Worm (Caenorhabditis elegans) whole organism, young adult: Measurements from ENCODE around the gene irld-36.

Experiments
- F33H1.4 ChIP-seq: fragments of 200-800 bp; sonication (Bioruptor generic); IDR thresholded peaks from 2 replicates; pipeline ENCODE4 v1.3.6; 2022; ENCODE audit warnings: missing genetic modification reagents, missing genetic modification characterization, missing compliant biosample characterization
- K12H6.12 ChIP-seq: fragments of 200-800 bp; sonication (Bioruptor generic); optimal IDR thresholded peaks from 2 replicates; lab custom pipeline; 2018; ENCODE audit warnings: mild to moderate bottlenecking, missing genetic modification characterization, missing compliant biosample characterization
- Y56A3A.18 ChIP-seq: fragments of 200-800 bp; sonication (Bioruptor generic); IDR thresholded peaks from 2 replicates; pipeline ENCODE4 v1.3.6; 2022; ENCODE audit warnings: missing genetic modification reagents, missing genetic modification characterization, missing compliant biosample characterization
- akir-1 ChIP-seq: fragments of 200-800 bp; sonication (Bioruptor generic); optimal IDR thresholded peaks from 2 replicates; lab custom pipeline; 2018; ENCODE audit warnings: mild to moderate bottlenecking, missing genetic modification characterization, moderate library complexity, missing compliant biosample characterization
- ets-4 ChIP-seq: fragments of 200-800 bp; sonication (Bioruptor generic); optimal IDR thresholded peaks from 2 replicates; lab custom pipeline; 2018; ENCODE audit warnings: mild to moderate bottlenecking, missing genetic modification characterization, missing compliant biosample characterization
- hlh-12 ChIP-seq: sonication (generic microtip); optimal IDR thresholded peaks from 2 replicates; lab custom pipeline; 2016; ENCODE audit warnings: missing genetic modification characterization, missing compliant biosample characterization
- lsy-27 ChIP-seq: sonication (generic microtip); optimal IDR thresholded peaks from 2 replicates; lab custom pipeline; 2017; ENCODE audit warnings: missing genetic modification characterization, mild to moderate bottlenecking, missing compliant biosample characterization, antibody characterized with exemption, missing genotype, borderline replicate concordance; ENCODE audit not compliant: insufficient read depth
- tlf-1 ChIP-seq: fragments of 200-800 bp; sonication (Bioruptor generic); optimal IDR thresholded peaks from 2 replicates; lab custom pipeline; 2018; ENCODE audit warnings: mild to moderate bottlenecking, missing genetic modification characterization, missing compliant biosample characterization
- unc-130 ChIP-seq: sonication (generic microtip); optimal IDR thresholded peaks from 2 replicates; lab custom pipeline; 2016; ENCODE audit warnings: missing genetic modification reagents, missing genetic modification characterization, missing compliant biosample characterization
- zim-3 ChIP-seq: sonication (generic microtip); optimal IDR thresholded peaks from 2 replicates; lab custom pipeline; 2017; ENCODE audit warnings: mild to moderate bottlenecking, missing genetic modification characterization, moderate library complexity, missing compliant biosample characterization

ce11 chrII:1650502-1650901, 28.7 kb upstream of the irld-36 start, which contains the start of gene fbxb-20:
- TF ChIP-seq tlf-1 (GFP tag; lab: Kevin White, UChicago) = no peak
- no peak for TF ChIP-seq zim-3 (tag; lab: Kevin White, UChicago)
- no peak for TF ChIP-seq K12H6.12 (tag; lab: Kevin White, UChicago)
- TF ChIP-seq Y56A3A.18 = no peak
- no peak for TF ChIP-seq ets-4 (GFP tag; lab: Kevin White, UChicago)
- no peak for TF ChIP-seq F33H1.4
- TF ChIP-seq unc-130 (GFP tag; lab: Kevin White, UChicago) = no peak
- TF ChIP-seq lsy-27 = no peak
- no peak for TF ChIP-seq akir-1 (GFP tag; lab: Kevin White, UChicago)
- no peak for TF ChIP-seq hlh-12 (tag; lab: Kevin White, UChicago)
